Worm (Caenorhabditis elegans): Measurements from ENCODE around the gene frm-3.

frm-3 gene

ce11 chrX:11633278-11633677 lies 61.0 kb downstream of the frm-3 start:
- TF ChIP-seq odd-2 (tag; optimal IDR thresholded peaks at IDR 0.05) (no peak), elt-2 (tag; optimal IDR thresholded peaks at IDR 0.05) (no peak), sox-2 (GFP tag; IDR thresholded peaks at IDR 0.05) (no peak), sdc-2 (tag; optimal IDR thresholded peaks at IDR 0.05) (no peak), mec-3 (tag; optimal IDR thresholded peaks at IDR 0.05; ENCODE audit: borderline replicate concordance) (no peak), elt-4 (tag; optimal IDR thresholded peaks at IDR 0.05) (no peak), dmd-4 (tag; optimal IDR thresholded peaks at IDR 0.05; ENCODE audit: borderline replicate concordance) (no peak), ets-4 (tag; optimal IDR thresholded peaks at IDR 0.05) (no peak), ceh-34 (tag; optimal IDR thresholded peaks at IDR 0.05) (no peak), unc-86 (tag; optimal IDR thresholded peaks at IDR 0.05) (no peak), ceh-18 (tag; optimal IDR thresholded peaks at IDR 0.05) (no peak), ceh-19 (GFP tag; optimal IDR thresholded peaks at IDR 0.05) (no peak), ttx-3 (tag; optimal IDR thresholded peaks at IDR 0.05) (no peak), tbx-2 (tag; optimal IDR thresholded peaks at IDR 0.05) (no peak), unc-3 (GFP tag; conservative IDR thresholded peaks at IDR 0.05) (no peak), unc-3 (tag; optimal IDR thresholded peaks at IDR 0.05) (no peak), hlh-8 (tag; optimal IDR thresholded peaks at IDR 0.05) (no peak)

Data from whole organism, late embryonic.